Worm (Caenorhabditis elegans) whole organism, late embryonic: ENCODE data around the gene ehbp-1.

Experiments used
- C38D4.7 ChIP-seq: fragments of 200-800 bp; sonication (Bioruptor generic); optimal IDR thresholded peaks from 2 replicates; lab custom pipeline; 2018; ENCODE audit warnings: mild to moderate bottlenecking, missing genetic modification characterization, moderate library complexity, missing compliant biosample characterization
- ama-1 ChIP-seq: fragments of 150-350 bp; optimal IDR thresholded peaks from 2 replicates; lab custom pipeline; 2014
- che-1 ChIP-seq: sonication (generic microtip); optimal IDR thresholded peaks from 2 replicates; lab custom pipeline; 2016; ENCODE audit warnings: mild to moderate bottlenecking, missing genetic modification characterization, missing compliant biosample characterization
- dmd-4 ChIP-seq: sonication (generic microtip); optimal IDR thresholded peaks from 2 replicates; lab custom pipeline; 2016; ENCODE audit warnings: borderline replicate concordance, missing genetic modification characterization, missing compliant biosample characterization
- fkh-10 ChIP-seq: fragments of 150-350 bp; optimal IDR thresholded peaks from 2 replicates; lab custom pipeline; 2014; ENCODE audit warnings: missing biosample characterization, missing genetic modification reagents, missing genetic modification characterization
- nfya-1 ChIP-seq: sonication (generic microtip); optimal IDR thresholded peaks from 2 replicates; lab custom pipeline; 2017; ENCODE audit warnings: missing genetic modification characterization, mild to moderate bottlenecking, missing compliant biosample characterization, antibody characterized with exemption, moderate library complexity
- npax-4 ChIP-seq: sonication (generic microtip); optimal IDR thresholded peaks from 2 replicates; lab custom pipeline; 2016; ENCODE audit warnings: missing genetic modification characterization, missing compliant biosample characterization
- pat-9 ChIP-seq: fragments of 200-800 bp; sonication (Bioruptor generic); optimal IDR thresholded peaks from 2 replicates; lab custom pipeline; 2018; ENCODE audit warnings: mild to moderate bottlenecking, missing genetic modification characterization, moderate library complexity, missing compliant biosample characterization
- pax-1 ChIP-seq: fragments of 150-350 bp; optimal IDR thresholded peaks from 2 replicates; lab custom pipeline; 2014; ENCODE audit warnings: missing biosample characterization, missing genetic modification characterization
- pha-4 ChIP-seq: fragments of 150-350 bp; optimal IDR thresholded peaks from 2 replicates; lab custom pipeline; 2018; ENCODE audit warnings: missing biosample characterization, missing genetic modification reagents, missing genetic modification characterization
- ref-2 ChIP-seq: sonication (generic microtip); optimal IDR thresholded peaks from 2 replicates; lab custom pipeline; 2016; ENCODE audit warnings: missing genetic modification characterization, missing compliant biosample characterization
- sox-2 ChIP-seq: fragments of 200-800 bp; sonication (Bioruptor generic); IDR thresholded peaks from 2 replicates; pipeline ENCODE4 v1.3.6; 2022; ENCODE audit warnings: missing genetic modification reagents, missing genetic modification characterization, missing compliant biosample characterization
- tbx-2 ChIP-seq: sonication (generic microtip); optimal IDR thresholded peaks from 2 replicates; lab custom pipeline; 2016; ENCODE audit warnings: missing genetic modification characterization, missing compliant biosample characterization
- unc-55 ChIP-seq: sonication (generic microtip); optimal IDR thresholded peaks from 2 replicates; lab custom pipeline; 2017; ENCODE audit warnings: missing biosample characterization, missing genetic modification reagents, missing genetic modification characterization

DNA sequence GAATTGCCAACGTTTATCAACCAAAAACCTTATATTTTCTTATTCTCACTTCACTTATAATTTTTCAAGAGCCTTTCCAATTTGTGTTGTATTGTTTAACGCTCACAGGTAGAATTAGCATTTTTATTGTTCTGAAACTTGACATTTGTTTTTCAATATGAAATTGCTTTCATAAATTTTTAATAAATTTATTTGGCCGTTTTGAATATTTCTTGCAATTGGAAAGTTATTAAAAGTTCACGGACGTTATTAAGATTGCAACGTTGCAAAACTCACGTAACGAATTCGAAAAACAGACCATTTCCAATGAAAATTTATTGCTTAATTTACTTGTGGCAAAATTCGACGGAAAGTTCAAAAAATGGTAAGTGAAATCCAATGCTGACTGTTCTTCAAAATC, 39.9 kb downstream of the ehbp-1 start, which contains the start of gene K09G1.2:
- no peak for TF ChIP-seq npax-4 (tag; lab: Kevin White, UChicago)
- no peak for TF ChIP-seq pha-4 (tag; lab: Kevin White, UChicago)
- TF ChIP-seq nfya-1, result no peak
- TF ChIP-seq ref-2, result no peak
- no peak for TF ChIP-seq fkh-10 (GFP tag; lab: Kevin White, UChicago)
- TF ChIP-seq pat-9 (tag; lab: Kevin White, UChicago), result no peak
- TF ChIP-seq C38D4.7 (GFP tag; lab: Kevin White, UChicago), result no peak
- TF ChIP-seq dmd-4 (tag; lab: Kevin White, UChicago), result no peak
- TF ChIP-seq tbx-2 (tag; lab: Kevin White, UChicago), result no peak
- no peak for TF ChIP-seq pax-1 (tag; lab: Kevin White, UChicago)
- no peak for TF ChIP-seq che-1
- no peak for TF ChIP-seq unc-55 (GFP tag; lab: Kevin White, UChicago)
- TF ChIP-seq ama-1, result no peak
- TF ChIP-seq sox-2, result no peak
